Worm (Caenorhabditis elegans) whole organism, young adult: ENCODE data around the gene Y105C5B.9.

Experiments used
- Y53G8AR.9 ChIP-seq: fragments of 200-800 bp; sonication (Bioruptor generic); conservative IDR thresholded peaks from 2 replicates; pipeline ENCODE4 v1.3.6; 2022; ENCODE audit warnings: missing genetic modification reagents, missing genetic modification characterization, missing compliant biosample characterization
- dox-1 ChIP-seq: fragments of 200-800 bp; sonication (Bioruptor generic); IDR thresholded peaks from 2 replicates; pipeline ENCODE4 v1.3.6; 2022; ENCODE audit warnings: missing genetic modification reagents, missing genetic modification characterization, missing compliant biosample characterization

DNA sequence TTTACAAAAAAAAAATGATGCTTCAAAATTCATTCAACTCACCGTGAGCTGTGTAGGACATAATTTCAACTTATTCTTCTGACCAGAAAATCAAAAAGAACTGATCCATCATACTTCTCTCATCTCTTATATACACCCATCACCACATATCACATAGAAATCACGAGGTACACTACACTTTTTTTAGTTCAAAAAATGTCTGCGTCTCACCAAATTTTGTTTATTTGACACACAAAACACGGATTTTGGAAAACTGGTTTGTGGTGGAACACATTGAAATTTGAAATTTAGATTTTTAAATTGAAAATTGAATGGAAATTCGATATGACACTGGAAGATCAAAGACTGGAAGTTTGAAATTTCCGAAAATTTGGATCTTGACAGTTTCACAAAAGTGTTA is 29.3 kb upstream of the Y105C5B.9 start, which contains the start of gene Y105C5B.5:
- TF ChIP-seq Y53G8AR.9 (GFP tag; lab: Robert Waterston, UW) (no peak), dox-1 (GFP tag; lab: Robert Waterston, UW) (no peak)
